Worm (Caenorhabditis elegans) whole organism, L3 larva: Measurements from ENCODE around the gene clec-227.

Experiments
- R02D3.7 ChIP-seq: fragments of 150-350 bp; optimal IDR thresholded peaks from 2 replicates; lab custom pipeline; 2014; ENCODE audit warnings: missing biosample characterization, missing genetic modification characterization
- ZK546.5 ChIP-seq: sonication (generic microtip); optimal IDR thresholded peaks from 2 replicates; lab custom pipeline; 2017; ENCODE audit warnings: missing biosample characterization, missing genetic modification characterization
- ceh-16 ChIP-seq: sonication (generic microtip); optimal IDR thresholded peaks from 2 replicates; lab custom pipeline; 2017; ENCODE audit warnings: missing biosample characterization, missing genetic modification characterization
- egl-27 ChIP-seq: sonication (generic microtip); optimal IDR thresholded peaks from 4 replicates; lab custom pipeline; 2017; ENCODE audit warnings: missing biosample characterization, missing genetic modification reagents, missing genetic modification characterization
- elt-1 ChIP-seq: fragments of 150-350 bp; optimal IDR thresholded peaks from 2 replicates; lab custom pipeline; 2014; ENCODE audit warnings: missing biosample characterization, missing genetic modification characterization
- elt-2 ChIP-seq: sonication (generic microtip); optimal IDR thresholded peaks from 2 replicates; lab custom pipeline; 2016; ENCODE audit warnings: missing genetic modification reagents, mild to moderate bottlenecking, missing genetic modification characterization, missing compliant biosample characterization
- elt-3 ChIP-seq, 3 experiments: fragments of 150-350 bp in 1 of 3; sonication (generic microtip) in 2 of 3; optimal IDR thresholded peaks; 2 replicates in 2 of 3; 4 replicates in 1 of 3; lab custom pipeline; 2014 to 2017; ENCODE audit warnings: missing biosample characterization in 3 of 3, missing genetic modification characterization in 3 of 3
- eor-1 ChIP-seq, 2 experiments: fragments of 150-350 bp; optimal IDR thresholded peaks; 2 replicates each; lab custom pipeline; 2014 to 2018; ENCODE audit warnings: missing biosample characterization in 2 of 2, missing genetic modification characterization in 2 of 2
- fkh-10 ChIP-seq: sonication (generic microtip); optimal IDR thresholded peaks from 2 replicates; lab custom pipeline; 2017; ENCODE audit warnings: missing biosample characterization, missing genetic modification reagents, missing genetic modification characterization
- fkh-2 ChIP-seq: fragments of 150-350 bp; optimal IDR thresholded peaks from 2 replicates; lab custom pipeline; 2014; ENCODE audit warnings: missing biosample characterization, missing genetic modification reagents, missing genetic modification characterization
- fos-1 ChIP-seq: fragments of 150-350 bp; optimal IDR thresholded peaks from 2 replicates; lab custom pipeline; 2014; ENCODE audit warnings: missing biosample characterization, missing genetic modification characterization
- hmg-11 ChIP-seq: sonication (generic microtip); optimal IDR thresholded peaks from 2 replicates; lab custom pipeline; 2016; ENCODE audit warnings: missing genetic modification characterization, missing compliant biosample characterization
- jun-1 ChIP-seq: fragments of 150-350 bp; optimal IDR thresholded peaks from 2 replicates; lab custom pipeline; 2014; ENCODE audit warnings: missing biosample characterization, missing genetic modification reagents, missing genetic modification characterization
- mdl-1 ChIP-seq: fragments of 150-350 bp; optimal IDR thresholded peaks from 2 replicates; lab custom pipeline; 2014; ENCODE audit warnings: missing biosample characterization, missing genetic modification characterization
- mml-1 ChIP-seq: fragments of 150-350 bp; sonication (generic microtip); optimal IDR thresholded peaks from 3 replicates; lab custom pipeline; 2014; ENCODE audit warnings: missing biosample characterization, missing genetic modification characterization
- nhr-12 ChIP-seq: fragments of 150-350 bp; optimal IDR thresholded peaks from 2 replicates; lab custom pipeline; 2014; ENCODE audit warnings: missing biosample characterization, missing genetic modification characterization
- nhr-25 ChIP-seq: sonication (generic microtip); optimal IDR thresholded peaks from 2 replicates; lab custom pipeline; 2017; ENCODE audit warnings: missing biosample characterization, missing genetic modification characterization
- nhr-77 ChIP-seq: fragments of 150-350 bp; optimal IDR thresholded peaks from 2 replicates; lab custom pipeline; 2014; ENCODE audit warnings: missing biosample characterization, missing genetic modification characterization
- pha-4 ChIP-seq: fragments of 150-350 bp; optimal IDR thresholded peaks from 2 replicates; lab custom pipeline; 2014; ENCODE audit warnings: missing biosample characterization, missing genetic modification reagents, missing genetic modification characterization
- pqm-1 ChIP-seq: fragments of 150-350 bp; optimal IDR thresholded peaks from 2 replicates; lab custom pipeline; 2017; ENCODE audit warnings: missing biosample characterization, missing genetic modification characterization, inconsistent platforms
- sea-2 ChIP-seq: fragments of 150-350 bp; sonication (generic microtip); optimal IDR thresholded peaks from 4 replicates; lab custom pipeline; 2014; ENCODE audit warnings: missing biosample characterization, missing genetic modification reagents, missing genetic modification characterization
- snpc-4 ChIP-seq: fragments of 150-350 bp; optimal IDR thresholded peaks from 2 replicates; lab custom pipeline; 2014; ENCODE audit warnings: missing biosample characterization, missing genetic modification characterization
- unc-39 ChIP-seq: sonication (generic microtip); optimal IDR thresholded peaks from 4 replicates; lab custom pipeline; 2017; ENCODE audit warnings: missing biosample characterization, missing genetic modification characterization
- unc-62 ChIP-seq: fragments of 150-350 bp; sonication (generic microtip); optimal IDR thresholded peaks from 4 replicates; lab custom pipeline; 2014; ENCODE audit warnings: missing biosample characterization, missing genetic modification reagents, missing genetic modification characterization
- zag-1 ChIP-seq: fragments of 150-350 bp; optimal IDR thresholded peaks from 2 replicates; lab custom pipeline; 2014; ENCODE audit warnings: missing biosample characterization, missing genetic modification characterization
- ztf-11 ChIP-seq: fragments of 150-350 bp; optimal IDR thresholded peaks from 2 replicates; lab custom pipeline; 2014; ENCODE audit warnings: missing biosample characterization, missing genetic modification characterization

The clec-227 gene

DNA sequence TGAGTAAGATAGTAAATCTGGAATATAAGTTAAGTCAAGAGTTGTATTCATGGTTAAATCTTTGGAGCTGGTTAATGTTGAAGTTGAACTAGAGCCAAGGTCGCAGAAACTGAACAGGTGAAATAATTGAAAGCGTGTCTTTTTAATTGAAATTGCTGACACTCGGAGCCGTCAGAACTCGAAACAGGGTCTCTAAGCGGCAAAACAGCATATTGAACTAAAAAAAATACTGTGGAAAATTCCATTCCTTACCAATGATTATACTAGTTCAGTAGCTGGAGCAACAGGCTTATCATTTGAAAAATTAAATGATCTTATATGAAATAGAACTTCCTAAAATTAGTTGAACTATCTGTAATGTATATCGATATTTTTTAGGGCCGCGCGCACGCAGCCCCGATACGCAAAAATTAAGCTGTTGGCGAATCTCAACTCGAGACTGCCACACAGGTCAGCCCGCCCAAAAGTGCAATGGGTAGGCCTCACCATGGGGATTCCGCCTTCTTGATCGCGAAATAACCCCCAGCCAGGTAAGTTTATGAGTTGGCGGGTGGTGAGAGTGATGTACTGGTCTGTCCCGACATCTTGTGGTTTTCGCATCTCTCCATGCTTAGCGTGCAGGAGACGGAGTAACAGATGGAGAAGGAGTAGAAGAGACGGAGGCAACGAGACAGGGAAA is 4.0 kb upstream of the clec-227 start, which contains the start of gene srz-97 (continued):
- peak; percentile 42 for TF ChIP-seq nhr-77
- TF ChIP-seq, all 47 proteins: peak for 7

DNA sequence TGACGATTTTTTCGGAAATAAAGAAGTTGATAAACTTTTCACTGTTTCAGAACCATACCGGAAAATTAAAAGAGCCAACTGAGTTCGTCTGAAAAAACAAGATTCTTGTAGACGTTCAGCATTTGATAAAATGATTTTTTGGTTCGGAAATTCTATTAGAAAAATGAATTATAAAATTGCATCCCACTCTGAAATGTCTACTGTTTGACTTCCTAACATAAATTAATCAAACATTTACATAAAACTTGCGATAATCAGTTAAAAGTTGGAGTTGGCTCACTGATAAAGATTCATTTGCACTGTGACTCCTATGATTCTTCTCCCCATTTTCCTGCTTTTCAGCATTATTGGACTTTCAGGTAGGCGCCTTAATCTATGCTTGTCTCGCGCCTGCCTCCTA is 3.4 kb upstream of the clec-227 start, which contains the start of gene clec-57:
Gene clec-57 (plus strand): TSS at position 301 of the 400 bp plus-strand sequence.
- no peak for TF ChIP-seq fkh-10
- TF ChIP-seq elt-2 (tag; lab: Kevin White, UChicago): no peak
- TF ChIP-seq elt-3 (tag; optimal IDR thresholded peaks at IDR 0.05; lab: Kevin White, UChicago): no peak
- TF ChIP-seq nhr-12: no peak
- no peak for TF ChIP-seq ceh-16 (tag; lab: Kevin White, UChicago)
- TF ChIP-seq elt-1 (tag; lab: Kevin White, UChicago): no peak
- TF ChIP-seq nhr-25: no peak
- no peak for TF ChIP-seq fos-1 (tag; lab: Kevin White, UChicago)
- TF ChIP-seq snpc-4 (tag; lab: Kevin White, UChicago): no peak
- TF ChIP-seq eor-1 (tag; optimal IDR thresholded peaks at IDR 0.05; lab: Kevin White, UChicago): no peak
- TF ChIP-seq sea-2 (GFP tag; lab: Kevin White, UChicago): no peak
- TF ChIP-seq unc-62 (GFP tag; lab: Kevin White, UChicago): no peak
- no peak for TF ChIP-seq ztf-11 (tag; lab: Kevin White, UChicago)
- TF ChIP-seq mml-1 (tag; lab: Kevin White, UChicago): no peak
- no peak for TF ChIP-seq jun-1 (tag; lab: Kevin White, UChicago)
- TF ChIP-seq ZK546.5 (tag; lab: Kevin White, UChicago): no peak
- no peak for TF ChIP-seq mdl-1 (tag; lab: Kevin White, UChicago)
- no peak for TF ChIP-seq R02D3.7

ce11 chrV:14474099-14474498 is 1.8 kb downstream of the clec-227 start, which contains the start of gene clec-56:
Gene clec-56, plus strand, starts transcription at chrV:14474399.
- TF ChIP-seq pqm-1 (tag; lab: Kevin White, UChicago) (peak; percentile 5), elt-2 (tag; lab: Kevin White, UChicago) (peak; percentile 38), fos-1 (tag; lab: Kevin White, UChicago) (no peak)

- TF ChIP-seq pqm-1 (tag; lab: Kevin White, UChicago) (peak; percentile 5), eor-1 (tag; optimal IDR thresholded peaks at IDR 0.05; lab: Kevin White, UChicago) (no peak), fkh-2 (tag; lab: Kevin White, UChicago) (no peak), egl-27 (tag; lab: Kevin White, UChicago) (no peak), unc-39 (tag; lab: Kevin White, UChicago) (no peak), elt-1 (tag; lab: Kevin White, UChicago) (no peak), elt-2 (tag; lab: Kevin White, UChicago) (peak; percentile 48)
Observed at ce11 chrV:14476680-14477079, 4.4 kb downstream of the clec-227 start, which contains the start of gene clec-54. Gene clec-54, plus strand, starts transcription at chrV:14476903.

ce11 chrV:14478979-14479378 is 6.7 kb downstream of the clec-227 start, which contains the start of gene clec-55:
Gene clec-55, plus strand, starts transcription at chrV:14479279.
- TF ChIP-seq ZK546.5 (tag; lab: Kevin White, UChicago) (no peak), elt-2 (tag; lab: Kevin White, UChicago) (peak; percentile 44)

DNA sequence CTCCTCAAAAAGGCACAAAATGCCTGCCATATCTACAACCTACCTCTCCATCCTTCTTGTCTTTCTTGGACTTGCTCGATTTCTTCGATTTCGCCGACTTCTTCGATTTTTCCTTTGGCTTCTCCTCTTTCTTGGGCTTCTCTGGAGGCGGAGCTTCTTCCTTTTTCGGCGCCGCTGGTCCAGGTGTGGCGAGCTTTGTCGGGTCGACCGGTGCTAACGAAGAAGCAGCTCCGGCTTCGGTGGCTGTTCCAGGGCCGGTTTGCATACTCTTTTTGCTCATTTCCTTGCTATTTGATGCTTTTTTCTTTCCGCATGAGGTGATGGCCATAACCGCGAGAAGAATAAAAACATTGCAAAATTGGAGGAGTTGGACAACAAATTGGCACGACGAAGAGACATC is 8.2 kb downstream of the clec-227 start:
- no peak for TF ChIP-seq zag-1 (tag; lab: Kevin White, UChicago)
- TF ChIP-seq snpc-4 (tag; lab: Kevin White, UChicago): no peak
- no peak for TF ChIP-seq pha-4 (tag; lab: Kevin White, UChicago)
- TF ChIP-seq elt-1 (tag; lab: Kevin White, UChicago): no peak
- no peak for TF ChIP-seq ceh-16 (tag; lab: Kevin White, UChicago)
- TF ChIP-seq pqm-1 (tag; lab: Kevin White, UChicago): no peak
- TF ChIP-seq sea-2 (GFP tag; lab: Kevin White, UChicago): no peak

- peak; percentile 8 for TF ChIP-seq elt-2 (tag; lab: Kevin White, UChicago)
- no peak for TF ChIP-seq unc-39 (tag; lab: Kevin White, UChicago)
- TF ChIP-seq hmg-11 (tag; lab: Kevin White, UChicago): no peak
Observed at ce11 chrV:14481401-14481800, 9.1 kb downstream of the clec-227 start, which contains the start of gene R02D5.7. Gene R02D5.7, minus strand, starts transcription at chrV:14481501.
